Worm (Caenorhabditis elegans) whole organism, midembryonic: ENCODE data around the gene K12H6.9.

Source experiments
- T22C8.4 ChIP-seq: fragments of 200-800 bp; sonication (Bioruptor generic); IDR thresholded peaks from 2 replicates; pipeline ENCODE4 v1.3.6; 2022; ENCODE audit warnings: missing genetic modification characterization, missing compliant biosample characterization
- cog-1 ChIP-seq: sonication (generic microtip); optimal IDR thresholded peaks from 2 replicates; lab custom pipeline; 2016; ENCODE audit warnings: missing genetic modification characterization, missing compliant biosample characterization
- flt-1 ChIP-seq: fragments of 200-800 bp; sonication (Bioruptor generic); IDR thresholded peaks from 2 replicates; pipeline ENCODE4 v1.3.6; 2022; ENCODE audit warnings: missing genetic modification characterization, missing compliant biosample characterization
- klf-2 ChIP-seq: fragments of 200-800 bp; sonication (Bioruptor generic); conservative IDR thresholded peaks from 2 replicates; pipeline ENCODE4 v1.3.6; 2022; ENCODE audit warnings: missing genetic modification reagents, missing genetic modification characterization, missing compliant biosample characterization
- med-1 ChIP-seq: sonication (generic microtip); optimal IDR thresholded peaks from 2 replicates; lab custom pipeline; 2017; ENCODE audit warnings: missing genetic modification characterization, mild to moderate bottlenecking, missing compliant biosample characterization, antibody characterized with exemption, missing genetic modification reagents; ENCODE audit not compliant: insufficient read depth
- ref-1 ChIP-seq: fragments of 200-800 bp; sonication (Bioruptor generic); conservative IDR thresholded peaks from 2 replicates; pipeline ENCODE4 v1.3.6; 2022; ENCODE audit warnings: missing genetic modification reagents, missing genetic modification characterization, missing compliant biosample characterization
- tab-1 ChIP-seq: fragments of 200-800 bp; sonication (Bioruptor generic); IDR thresholded peaks from 2 replicates; pipeline ENCODE4 v1.3.6; 2022; ENCODE audit warnings: missing genetic modification characterization, missing compliant biosample characterization
- ztf-23 ChIP-seq: fragments of 200-800 bp; sonication (Bioruptor generic); IDR thresholded peaks from 2 replicates; pipeline ENCODE4 v1.3.6; 2022; ENCODE audit warnings: missing genetic modification reagents, missing genetic modification characterization, missing compliant biosample characterization
- ztf-29 ChIP-seq: fragments of 200-800 bp; sonication (Bioruptor generic); IDR thresholded peaks from 2 replicates; pipeline ENCODE4 v1.3.6; 2022; ENCODE audit warnings: missing genetic modification reagents, missing genetic modification characterization, missing compliant biosample characterization

The K12H6.9 gene

DNA sequence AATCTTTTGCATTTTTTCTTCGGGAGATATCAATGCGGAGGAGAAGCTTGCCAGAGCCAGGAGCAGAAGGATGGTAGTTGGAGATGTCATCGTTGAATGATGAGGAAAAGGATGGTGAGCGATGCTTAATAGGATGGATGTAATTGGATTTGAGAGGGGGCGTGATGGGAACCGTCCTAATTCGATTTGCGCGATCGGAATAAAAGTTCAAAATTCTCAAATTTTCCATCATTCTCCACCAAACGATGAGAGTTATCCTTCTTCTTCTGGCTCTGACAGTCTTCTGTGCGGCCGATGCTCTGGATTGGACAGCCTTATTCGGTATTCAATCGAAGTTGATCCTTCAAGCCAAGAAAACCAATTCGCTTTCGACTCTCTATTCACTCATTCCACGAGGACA, at the start of gene K12H6.9, which contains the start of gene K12H6.4:
TSS of gene K12H6.9 (plus strand) at position 236 of the 400 bp plus-strand sequence.
TSS of gene K12H6.4 (minus strand) at position 101 of the 400 bp plus-strand sequence.
- TF ChIP-seq ref-1 (GFP tag; lab: Robert Waterston, UW) = no peak
- no peak for TF ChIP-seq T22C8.4
- TF ChIP-seq flt-1 (GFP tag; lab: Robert Waterston, UW) = no peak
- no peak for TF ChIP-seq klf-2 (GFP tag; lab: Robert Waterston, UW)
- no peak for TF ChIP-seq ztf-23 (GFP tag; lab: Robert Waterston, UW)
- no peak for TF ChIP-seq med-1 (GFP tag; lab: Kevin White, UChicago)
- TF ChIP-seq cog-1 = no peak
- TF ChIP-seq tab-1 (GFP tag; lab: Robert Waterston, UW) = no peak
- TF ChIP-seq ztf-29 = no peak

ce11 chrII:2774904-2775303, 49.3 kb upstream of the K12H6.9 start, which contains the start of gene fbxb-111:
fbxb-111 (minus strand) TSS chrII:2775004.
- TF ChIP-seq med-1 (GFP tag; lab: Kevin White, UChicago) (no peak), cog-1 (no peak)

ce11 chrII:2777846-2778245, 46.4 kb upstream of the K12H6.9 start, which contains the start of gene F08D12.4:
F08D12.4 (plus strand) TSS chrII:2778146.
- TF ChIP-seq klf-2 (GFP tag; lab: Robert Waterston, UW) = no peak
- no peak for TF ChIP-seq cog-1
- TF ChIP-seq T22C8.4 = no peak
- no peak for TF ChIP-seq ref-1 (GFP tag; lab: Robert Waterston, UW)
- no peak for TF ChIP-seq ztf-23 (GFP tag; lab: Robert Waterston, UW)
- no peak for TF ChIP-seq ztf-29
- TF ChIP-seq flt-1 (GFP tag; lab: Robert Waterston, UW) = no peak
- no peak for TF ChIP-seq tab-1 (GFP tag; lab: Robert Waterston, UW)
- TF ChIP-seq med-1 (GFP tag; lab: Kevin White, UChicago) = no peak

DNA sequence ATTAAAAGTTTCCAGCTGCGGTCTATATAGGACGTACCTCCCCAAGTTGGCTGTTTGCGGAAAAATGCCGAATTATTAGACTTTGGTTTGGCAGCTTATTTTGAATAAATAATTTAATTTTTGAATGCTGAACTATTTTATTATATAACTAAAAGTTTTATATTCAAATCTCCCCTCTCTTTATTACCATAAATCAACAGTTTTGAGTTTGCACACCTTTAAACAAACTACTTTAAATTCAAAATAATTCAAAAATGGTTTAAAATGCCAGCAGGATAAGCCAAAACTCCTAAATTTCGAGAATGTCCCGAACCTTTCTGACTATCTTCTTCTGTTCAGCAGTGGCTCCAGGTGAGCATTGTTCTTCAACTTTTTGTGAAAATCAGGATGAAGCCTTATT, 45.0 kb upstream of the K12H6.9 start, which contains the start of gene F08D12.3:
TSS of gene F08D12.3 (plus strand) at position 301 of the 400 bp plus-strand sequence.
- TF ChIP-seq med-1 (GFP tag; lab: Kevin White, UChicago) (no peak), T22C8.4 (no peak)

ce11 chrII:2780804-2781203, 43.4 kb upstream of the K12H6.9 start:
- no peak for TF ChIP-seq ztf-23 (GFP tag; lab: Robert Waterston, UW)
- TF ChIP-seq cog-1 = no peak
- TF ChIP-seq ztf-29 = no peak
- TF ChIP-seq T22C8.4 = no peak
- no peak for TF ChIP-seq ref-1 (GFP tag; lab: Robert Waterston, UW)
- TF ChIP-seq klf-2 (GFP tag; lab: Robert Waterston, UW) = no peak
- TF ChIP-seq tab-1 (GFP tag; lab: Robert Waterston, UW) = no peak
- no peak for TF ChIP-seq med-1 (GFP tag; lab: Kevin White, UChicago)
- no peak for TF ChIP-seq flt-1 (GFP tag; lab: Robert Waterston, UW)

- no peak for TF ChIP-seq flt-1 (GFP tag; lab: Robert Waterston, UW)
- no peak for TF ChIP-seq klf-2 (GFP tag; lab: Robert Waterston, UW)
- TF ChIP-seq ref-1 (GFP tag; lab: Robert Waterston, UW) = no peak
- no peak for TF ChIP-seq ztf-23 (GFP tag; lab: Robert Waterston, UW)
- no peak for TF ChIP-seq med-1 (GFP tag; lab: Kevin White, UChicago)
- no peak for TF ChIP-seq ztf-29
- no peak for TF ChIP-seq cog-1
- no peak for TF ChIP-seq T22C8.4
- no peak for TF ChIP-seq tab-1 (GFP tag; lab: Robert Waterston, UW)
Measured at ce11 chrII:2781355-2781754, 42.8 kb upstream of the K12H6.9 start, which contains the start of gene F08D12.2. F08D12.2 (plus strand) TSS chrII:2781655.

DNA sequence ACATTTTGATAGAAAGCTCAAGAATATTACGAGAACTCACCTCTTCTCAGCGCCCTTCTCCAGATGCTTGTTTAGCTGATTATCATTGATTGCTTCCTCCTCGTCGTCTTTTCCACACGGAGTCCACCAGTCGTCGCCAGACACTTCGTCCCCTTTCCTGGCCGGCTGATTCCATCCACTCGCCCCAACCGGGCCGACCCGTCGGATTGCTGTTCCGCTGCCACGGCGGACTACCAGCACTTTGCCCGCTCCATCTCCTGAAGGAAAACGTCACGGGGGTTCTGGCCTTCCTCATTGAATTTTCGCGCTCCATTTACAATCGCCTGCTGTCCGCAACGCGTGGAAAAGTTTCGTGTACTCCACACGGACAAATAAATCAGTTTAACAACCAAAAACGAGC, 40.8 kb upstream of the K12H6.9 start:
- TF ChIP-seq cog-1 = no peak
- TF ChIP-seq T22C8.4 = no peak
- no peak for TF ChIP-seq med-1 (GFP tag; lab: Kevin White, UChicago)
- no peak for TF ChIP-seq ztf-29
- no peak for TF ChIP-seq tab-1 (GFP tag; lab: Robert Waterston, UW)
- TF ChIP-seq flt-1 (GFP tag; lab: Robert Waterston, UW) = no peak
- no peak for TF ChIP-seq ref-1 (GFP tag; lab: Robert Waterston, UW)
- no peak for TF ChIP-seq ztf-23 (GFP tag; lab: Robert Waterston, UW)
- no peak for TF ChIP-seq klf-2 (GFP tag; lab: Robert Waterston, UW)

DNA sequence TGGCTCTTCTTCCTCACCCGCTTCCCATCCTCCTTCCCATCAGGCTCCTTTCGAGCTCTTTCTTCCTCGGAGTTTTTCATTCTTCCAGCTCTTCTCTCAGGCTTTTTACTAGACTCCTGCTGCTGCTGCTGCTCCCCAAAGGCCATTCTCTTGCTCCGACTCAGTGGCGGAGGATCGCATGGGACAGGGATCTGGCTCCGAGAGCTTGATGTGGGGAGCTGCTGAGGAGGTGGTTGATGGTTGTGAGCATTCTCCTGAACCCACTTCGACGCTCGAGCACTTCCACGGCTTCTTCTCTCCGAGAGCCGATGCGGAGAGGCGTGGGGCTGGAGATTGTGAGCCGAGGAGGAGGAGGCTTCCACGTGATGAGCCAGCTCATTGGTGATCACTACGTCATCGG, 38.4 kb upstream of the K12H6.9 start:
- TF ChIP-seq klf-2 (GFP tag; lab: Robert Waterston, UW) (no peak), ref-1 (GFP tag; lab: Robert Waterston, UW) (no peak), cog-1 (no peak), flt-1 (GFP tag; lab: Robert Waterston, UW) (no peak), T22C8.4 (no peak), tab-1 (GFP tag; lab: Robert Waterston, UW) (no peak)

ce11 chrII:2787031-2787512, 37.1 kb upstream of the K12H6.9 start, which contains the start of the genes F08D12.12 and srpa-72:
F08D12.12 (minus strand) TSS chrII:2787081.
srpa-72 (plus strand) TSS chrII:2787481.
- TF ChIP-seq ztf-29 = no peak; the same call in 1 of the 2 replicates
- TF ChIP-seq cog-1 = no peak
- TF ChIP-seq tab-1 (GFP tag; lab: Robert Waterston, UW) = no peak
- TF ChIP-seq med-1 (GFP tag; lab: Kevin White, UChicago) = no peak
- no peak for TF ChIP-seq ztf-23 (GFP tag; lab: Robert Waterston, UW)
- no peak for TF ChIP-seq T22C8.4
- no peak for TF ChIP-seq klf-2 (GFP tag; lab: Robert Waterston, UW)
- TF ChIP-seq flt-1 (GFP tag; lab: Robert Waterston, UW) = no peak
- no peak for TF ChIP-seq ref-1 (GFP tag; lab: Robert Waterston, UW)

ce11 chrII:2787849-2788248, 36.4 kb upstream of the K12H6.9 start:
- TF ChIP-seq ztf-29 (no peak), tab-1 (GFP tag; lab: Robert Waterston, UW) (no peak), flt-1 (GFP tag; lab: Robert Waterston, UW) (no peak), ztf-23 (GFP tag; lab: Robert Waterston, UW) (no peak), klf-2 (GFP tag; lab: Robert Waterston, UW) (no peak)
